Fruit fly (Drosophila melanogaster) whole organism, adult: ENCODE results near the gene wrd.

ENCODE experiments used
- CG14711 ChIP-seq: fragments of 200-800 bp; sonication (Bioruptor generic); optimal IDR thresholded peaks from 2 replicates; lab custom pipeline; 2018; ENCODE audit warnings: missing biosample characterization, mild to moderate bottlenecking, missing genetic modification characterization, moderate library complexity
- CG33017 ChIP-seq: fragments of 200-800 bp; sonication (Bioruptor generic); optimal IDR thresholded peaks from 2 replicates; lab custom pipeline; 2018; ENCODE audit warnings: missing biosample characterization, mild to moderate bottlenecking, missing genetic modification characterization, moderate library complexity
- CG5204 ChIP-seq: fragments of 200-800 bp; sonication (Bioruptor generic); optimal IDR thresholded peaks from 2 replicates; lab custom pipeline; 2016; ENCODE audit warnings: missing biosample characterization, missing genetic modification characterization
- Clk ChIP-seq: fragments of 200-800 bp; sonication (Bioruptor generic); optimal IDR thresholded peaks from 2 replicates; lab custom pipeline; 2017; ENCODE audit warnings: missing biosample characterization, missing genetic modification characterization
- Crg-1 ChIP-seq: fragments of 200-800 bp; sonication (Bioruptor generic); optimal IDR thresholded peaks from 2 replicates; lab custom pipeline; 2016; ENCODE audit warnings: missing biosample characterization, missing genetic modification characterization
- Hr96 ChIP-seq: fragments of 200-800 bp; sonication (Bioruptor generic); optimal IDR thresholded peaks from 2 replicates; lab custom pipeline; 2016; ENCODE audit warnings: missing biosample characterization, missing genetic modification characterization
- Mnt ChIP-seq: fragments of 200-800 bp; sonication (Bioruptor generic); optimal IDR thresholded peaks from 2 replicates; lab custom pipeline; 2016; ENCODE audit warnings: missing biosample characterization, mild to moderate bottlenecking, missing genetic modification characterization
- cic ChIP-seq: fragments of 200-800 bp; sonication (Bioruptor generic); optimal IDR thresholded peaks from 2 replicates; lab custom pipeline; 2017; ENCODE audit warnings: missing biosample characterization, mild to moderate bottlenecking, missing genetic modification characterization, moderate library complexity
- cnc ChIP-seq, 2 experiments: fragments of >200 bp; optimal IDR thresholded peaks; 2 replicates each; lab custom pipeline; 2017
- kay ChIP-seq: fragments of 200-800 bp; sonication (Bioruptor generic); peaks from one replicate; lab custom pipeline; 2016; ENCODE audit warnings: missing biosample characterization, missing genetic modification characterization, borderline replicate concordance
- ovo ChIP-seq: fragments of 200-800 bp; sonication (Bioruptor generic); optimal IDR thresholded peaks from 2 replicates; lab custom pipeline; 2016; ENCODE audit warnings: missing biosample characterization, missing genetic modification characterization
- pad ChIP-seq: fragments of 200-800 bp; sonication (Bioruptor generic); optimal IDR thresholded peaks from 3 replicates; lab custom pipeline; 2017; ENCODE audit warnings: missing biosample characterization, missing genetic modification characterization, mild to moderate bottlenecking, moderate library complexity, missing genetic modification reagents
- tj ChIP-seq: fragments of 200-800 bp; sonication (Bioruptor generic); optimal IDR thresholded peaks from 3 replicates; lab custom pipeline; 2017; ENCODE audit warnings: missing biosample characterization, mild to moderate bottlenecking, missing genetic modification characterization, moderate library complexity

DNA sequence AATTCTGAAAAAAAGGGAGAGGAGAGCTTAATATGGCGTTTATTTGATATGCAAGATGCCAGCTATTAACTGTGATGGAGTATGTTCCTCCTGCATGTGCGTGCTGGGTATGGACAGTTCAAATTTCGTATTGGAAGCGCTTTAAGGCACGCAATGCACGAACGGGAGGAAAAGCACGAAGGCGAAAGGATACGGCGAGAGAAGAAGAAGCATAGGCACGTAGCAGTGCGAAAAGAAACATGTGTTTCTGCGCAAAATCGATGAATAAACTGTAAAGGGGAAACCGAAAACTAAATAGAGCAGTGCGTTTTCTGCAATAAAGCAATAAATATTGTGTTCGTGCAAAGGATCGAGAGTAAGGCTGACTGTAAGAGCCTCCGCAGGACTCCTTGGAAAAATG lies 48.3 kb downstream of the wrd start, which contains the start of gene CG14314:
- no peak for TF ChIP-seq pad (GFP tag; lab: Kevin White, UChicago)
- no peak for TF ChIP-seq ovo (GFP tag; lab: Kevin White, UChicago)
- TF ChIP-seq cic (GFP tag; lab: Kevin White, UChicago) = no peak
- no peak for TF ChIP-seq CG14711 (tag; lab: Kevin White, UChicago)
- no peak for TF ChIP-seq Hr96 (GFP tag; lab: Kevin White, UChicago)
- TF ChIP-seq Clk (GFP tag; lab: Kevin White, UChicago) = no peak
- TF ChIP-seq Crg-1 (GFP tag; lab: Kevin White, UChicago) = no peak
- no peak for TF ChIP-seq cnc (optimal IDR thresholded peaks at IDR 0.05; lab: Kevin White, UChicago)
- no peak for TF ChIP-seq Mnt (GFP tag; lab: Kevin White, UChicago)
- no peak for TF ChIP-seq kay (GFP tag; lab: Kevin White, UChicago)
- no peak for TF ChIP-seq CG33017 (tag; lab: Kevin White, UChicago)
- no peak for TF ChIP-seq CG5204 (GFP tag; lab: Kevin White, UChicago)
- TF ChIP-seq tj (GFP tag; lab: Kevin White, UChicago) = no peak
